Worm (Caenorhabditis elegans): ENCODE data around the gene ZK262.19.

- TF ChIP-seq ZK546.5 (tag; optimal IDR thresholded peaks at IDR 0.05) (no peak), nhr-237 (tag; optimal IDR thresholded peaks at IDR 0.05) (no peak), lin-11 (tag; optimal IDR thresholded peaks at IDR 0.05) (no peak), lin-13 (GFP tag; optimal IDR thresholded peaks at IDR 0.05) (no peak), nhr-77 (tag; optimal IDR thresholded peaks at IDR 0.05) (no peak), unc-62 (GFP tag; optimal IDR thresholded peaks at IDR 0.05) (no peak), ama-1 (optimal IDR thresholded peaks at IDR 0.05) (no peak), nhr-11 (tag; optimal IDR thresholded peaks at IDR 0.05) (no peak), mab-5 (tag; optimal IDR thresholded peaks at IDR 0.05) (no peak), ztf-11 (tag; optimal IDR thresholded peaks at IDR 0.05) (no peak), ztf-4 (tag; optimal IDR thresholded peaks at IDR 0.05) (no peak), unc-39 (tag; optimal IDR thresholded peaks at IDR 0.05) (no peak)
Measured at ce11 chrV:18424471-18424870, 973 bp downstream of the ZK262.19 start, which contains the start of gene ZK262.4.
